Worm (Caenorhabditis elegans): ENCODE results near the gene ZC262.7.

ce11 chrIII:8322645-8323213, 21.4 kb downstream of the ZC262.7 start, which contains the start of gene F10E9.1:
- TF ChIP-seq ceh-82 (tag; optimal IDR thresholded peaks at IDR 0.05), result no peak
- peak; percentile 20 for TF ChIP-seq lin-14 (GFP tag; optimal IDR thresholded peaks at IDR 0.05)
- TF ChIP-seq elt-3 (tag; optimal IDR thresholded peaks at IDR 0.05), result no peak
- TF ChIP-seq unc-86 (tag; optimal IDR thresholded peaks at IDR 0.05), result no peak
- no peak for TF ChIP-seq unc-62 (GFP tag; optimal IDR thresholded peaks at IDR 0.05)
- no peak for TF ChIP-seq irx-1 (tag; optimal IDR thresholded peaks at IDR 0.05)
- TF ChIP-seq mep-1 (tag; optimal IDR thresholded peaks at IDR 0.05), result no peak
- TF ChIP-seq mdl-1 (tag; optimal IDR thresholded peaks at IDR 0.05), result no peak
- no peak for TF ChIP-seq F16B12.6 (tag; optimal IDR thresholded peaks at IDR 0.05)
- TF ChIP-seq lin-35 (GFP tag; optimal IDR thresholded peaks at IDR 0.05), result no peak
- no peak for TF ChIP-seq sox-4 (tag; optimal IDR thresholded peaks at IDR 0.05)
- no peak for TF ChIP-seq vab-15 (tag; optimal IDR thresholded peaks at IDR 0.05)

Measured in whole organism, L1 larva.